Fruit fly (Drosophila melanogaster) whole organism, embryonic: ENCODE results near the gene mRpL17.
A peak's percentile ranks its signal among the peaks of the same experiment; 100 is the strongest.

Experiments
- Adf1 ChIP-seq: fragments of 200-800 bp; sonication (Bioruptor generic); IDR thresholded peaks from 2 replicates; pipeline ENCODE4 v1.3.6; 2022; ENCODE audit warnings: missing biosample characterization, missing genetic modification characterization
- Antp ChIP-seq: fragments of 200-800 bp; sonication (Bioruptor generic); optimal IDR thresholded peaks from 3 replicates; lab custom pipeline; 2016; ENCODE audit warnings: missing biosample characterization, missing genetic modification characterization
- B-H1 ChIP-seq: fragments of 200-800 bp; sonication (Bioruptor generic); IDR thresholded peaks from 3 replicates; pipeline ENCODE4 v1.3.6; 2022; ENCODE audit warnings: missing biosample characterization, missing genetic modification characterization
- Bdp1 ChIP-seq: fragments of 200-800 bp; sonication (Bioruptor generic); optimal IDR thresholded peaks from 3 replicates; lab custom pipeline; 2016; ENCODE audit warnings: missing biosample characterization, missing genetic modification characterization
- CG10543 ChIP-seq: fragments of 200-800 bp; sonication (Bioruptor generic); optimal IDR thresholded peaks from 3 replicates; lab custom pipeline; 2017; ENCODE audit warnings: missing biosample characterization, mild to moderate bottlenecking, missing genetic modification characterization, moderate library complexity
- CG10654 ChIP-seq: fragments of 200-800 bp; sonication (Bioruptor generic); optimal IDR thresholded peaks from 2 replicates; lab custom pipeline; 2016; ENCODE audit warnings: missing biosample characterization, missing genetic modification characterization
- CG12769 ChIP-seq: fragments of 200-800 bp; sonication (Bioruptor generic); optimal IDR thresholded peaks from 2 replicates; lab custom pipeline; 2019; ENCODE audit warnings: missing biosample characterization, mild to moderate bottlenecking, missing genetic modification characterization, moderate library complexity
- CG1602 ChIP-seq: fragments of 200-800 bp; sonication (Bioruptor generic); optimal IDR thresholded peaks from 3 replicates; lab custom pipeline; 2016; ENCODE audit warnings: missing biosample characterization, missing genetic modification characterization
- CG16779 ChIP-seq: fragments of 200-800 bp; sonication (Bioruptor generic); IDR thresholded peaks from 2 replicates; pipeline ENCODE4 v1.3.6; 2022; ENCODE audit warnings: missing biosample characterization, missing genetic modification characterization
- CG17912 ChIP-seq: fragments of 200-800 bp; sonication (Bioruptor generic); optimal IDR thresholded peaks from 2 replicates; lab custom pipeline; 2018; ENCODE audit warnings: missing biosample characterization, mild to moderate bottlenecking, missing genetic modification characterization
- CG18599 ChIP-seq: fragments of 200-800 bp; sonication (Bioruptor generic); optimal IDR thresholded peaks from 3 replicates; lab custom pipeline; 2017; ENCODE audit warnings: missing biosample characterization, missing genetic modification characterization, mild to moderate bottlenecking, moderate library complexity, missing genetic modification reagents
- CG2199 ChIP-seq: fragments of 200-800 bp; sonication (Bioruptor generic); IDR thresholded peaks from 3 replicates; pipeline ENCODE4 v1.3.6; 2022; ENCODE audit warnings: missing biosample characterization, missing genetic modification characterization
- CG2202 ChIP-seq: fragments of 200-800 bp; sonication (Bioruptor generic); optimal IDR thresholded peaks from 2 replicates; lab custom pipeline; 2018; ENCODE audit warnings: missing biosample characterization, mild to moderate bottlenecking, missing genetic modification characterization
- CG3065 ChIP-seq: fragments of 200-800 bp; sonication (Bioruptor generic); optimal IDR thresholded peaks from 2 replicates; lab custom pipeline; 2016; ENCODE audit warnings: missing biosample characterization, missing genetic modification characterization
- CG32767 ChIP-seq: fragments of 200-800 bp; sonication (Bioruptor generic); IDR thresholded peaks from 2 replicates; pipeline ENCODE4 v1.3.6; 2022; ENCODE audit warnings: missing biosample characterization, missing genetic modification characterization
- CG6854 ChIP-seq: fragments of 200-800 bp; sonication (Bioruptor generic); optimal IDR thresholded peaks from 3 replicates; lab custom pipeline; 2017; ENCODE audit warnings: missing biosample characterization, mild to moderate bottlenecking, missing genetic modification characterization
- CG7928 ChIP-seq: fragments of 200-800 bp; sonication (Bioruptor generic); optimal IDR thresholded peaks from 2 replicates; lab custom pipeline; 2017; ENCODE audit warnings: missing biosample characterization, mild to moderate bottlenecking, missing genetic modification characterization
- CG7987 ChIP-seq: fragments of 200-800 bp; sonication (Bioruptor generic); optimal IDR thresholded peaks from 2 replicates; lab custom pipeline; 2018; ENCODE audit warnings: missing biosample characterization, mild to moderate bottlenecking, missing genetic modification characterization, moderate library complexity
- CG8089 ChIP-seq: fragments of 200-800 bp; sonication (Bioruptor generic); optimal IDR thresholded peaks from 3 replicates; lab custom pipeline; 2016; ENCODE audit warnings: missing biosample characterization, missing genetic modification characterization
- CG9215 ChIP-seq: fragments of 200-800 bp; sonication (Bioruptor generic); IDR thresholded peaks from 2 replicates; pipeline ENCODE4 v1.3.6; 2022; ENCODE audit warnings: missing biosample characterization, missing genetic modification characterization
- CG9437 ChIP-seq: fragments of 200-800 bp; sonication (Bioruptor generic); optimal IDR thresholded peaks from 2 replicates; lab custom pipeline; 2018; ENCODE audit warnings: missing biosample characterization, mild to moderate bottlenecking, missing genetic modification characterization
- CG9932 ChIP-seq: fragments of 200-800 bp; sonication (Bioruptor generic); IDR thresholded peaks from 2 replicates; pipeline ENCODE4 v1.3.6; 2022; ENCODE audit warnings: missing biosample characterization, missing genetic modification characterization
- Deaf1 ChIP-seq: fragments of 200-800 bp; optimal IDR thresholded peaks from 3 replicates; lab custom pipeline; 2019; ENCODE audit warnings: missing biosample characterization, mild to moderate bottlenecking, missing genetic modification characterization, moderate library complexity
- Hey ChIP-seq: fragments of 200-800 bp; sonication (Bioruptor generic); optimal IDR thresholded peaks from 3 replicates; lab custom pipeline; 2018; ENCODE audit warnings: missing biosample characterization, mild to moderate bottlenecking, missing genetic modification characterization
- Lim3 ChIP-seq: fragments of 200-800 bp; sonication (Bioruptor generic); IDR thresholded peaks from 2 replicates; pipeline ENCODE4 v1.3.6; 2022; ENCODE audit warnings: missing biosample characterization, missing genetic modification characterization
- Med ChIP-seq: fragments of 200-800 bp; sonication (Bioruptor generic); peaks from one replicate; lab custom pipeline; 2016; ENCODE audit warnings: missing biosample characterization, missing genetic modification characterization, mild to moderate bottlenecking, inconsistent platforms, moderate library complexity
- Optix ChIP-seq: fragments of 200-800 bp; sonication (Bioruptor generic); IDR thresholded peaks from 3 replicates; pipeline ENCODE4 v1.3.6; 2022; ENCODE audit warnings: missing biosample characterization, missing genetic modification characterization
- Ravus ChIP-seq: fragments of 200-800 bp; sonication (Bioruptor generic); IDR thresholded peaks from 2 replicates; pipeline ENCODE4 v1.3.6; 2022; ENCODE audit warnings: missing biosample characterization, missing genetic modification characterization
- Sry-β ChIP-seq: fragments of 200-800 bp; sonication (Bioruptor generic); optimal IDR thresholded peaks from 2 replicates; lab custom pipeline; 2018; ENCODE audit warnings: missing biosample characterization, mild to moderate bottlenecking, missing genetic modification characterization, moderate library complexity
- Tbp ChIP-seq: fragments of >200 bp; optimal IDR thresholded peaks from 2 replicates; lab custom pipeline; 2018; ENCODE audit warnings: missing biosample characterization, missing genetic modification characterization
- ara ChIP-seq: fragments of 200-800 bp; sonication (Bioruptor generic); IDR thresholded peaks from 2 replicates; pipeline ENCODE4 v1.3.6; 2022; ENCODE audit warnings: missing biosample characterization, missing genetic modification characterization
- chinmo ChIP-seq: fragments of 200-800 bp; sonication (Bioruptor generic); IDR thresholded peaks from 4 replicates; pipeline ENCODE4 v1.3.6; 2022; ENCODE audit warnings: missing biosample characterization, missing genetic modification characterization; ENCODE audit not compliant: partially characterized antibody
- crol ChIP-seq: fragments of 200-800 bp; sonication (Bioruptor generic); IDR thresholded peaks from 2 replicates; pipeline ENCODE4 v1.3.6; 2022; ENCODE audit warnings: missing biosample characterization, missing genetic modification characterization
- cwo ChIP-seq: fragments of 200-800 bp; sonication (Bioruptor generic); optimal IDR thresholded peaks from 3 replicates; lab custom pipeline; 2017; ENCODE audit warnings: missing biosample characterization, missing genetic modification characterization, mild to moderate bottlenecking, moderate library complexity, missing genetic modification reagents
- dan ChIP-seq: fragments of 200-800 bp; sonication (Bioruptor generic); IDR thresholded peaks from 2 replicates; pipeline ENCODE4 v1.3.6; 2022; ENCODE audit warnings: missing biosample characterization, missing genetic modification characterization
- dmrt11E ChIP-seq: fragments of 200-800 bp; sonication (Bioruptor generic); optimal IDR thresholded peaks from 3 replicates; lab custom pipeline; 2018; ENCODE audit warnings: missing biosample characterization, mild to moderate bottlenecking, missing genetic modification characterization, moderate library complexity
- exex ChIP-seq: fragments of 200-800 bp; sonication (Bioruptor generic); optimal IDR thresholded peaks from 4 replicates; lab custom pipeline; 2018; ENCODE audit warnings: missing biosample characterization, mild to moderate bottlenecking, missing genetic modification characterization, moderate library complexity
- fru ChIP-seq: fragments of >200 bp; optimal IDR thresholded peaks from 2 replicates; lab custom pipeline; 2017
- ftz-f1 ChIP-seq: fragments of 200-800 bp; sonication (Bioruptor generic); optimal IDR thresholded peaks from 2 replicates; lab custom pipeline; 2016; ENCODE audit warnings: missing biosample characterization, missing genetic modification characterization
- gro ChIP-seq: fragments of 200-800 bp; sonication (Bioruptor generic); optimal IDR thresholded peaks from 2 replicates; lab custom pipeline; 2016; ENCODE audit warnings: missing biosample characterization, missing genetic modification characterization
- h ChIP-seq: fragments of >200 bp; optimal IDR thresholded peaks from 2 replicates; lab custom pipeline; 2017
- kah ChIP-seq: fragments of 200-800 bp; sonication (Bioruptor generic); optimal IDR thresholded peaks from 2 replicates; lab custom pipeline; 2018; ENCODE audit warnings: missing biosample characterization, mild to moderate bottlenecking, missing genetic modification characterization
- lmd ChIP-seq: fragments of 200-800 bp; sonication (Bioruptor generic); IDR thresholded peaks from 2 replicates; pipeline ENCODE4 v1.3.6; 2022; ENCODE audit warnings: missing biosample characterization, missing genetic modification characterization
- luna ChIP-seq: fragments of 200-800 bp; sonication (Bioruptor generic); optimal IDR thresholded peaks from 2 replicates; lab custom pipeline; 2016; ENCODE audit warnings: missing biosample characterization, missing genetic modification characterization
- maf-S ChIP-seq: fragments of 200-800 bp; sonication (Bioruptor generic); optimal IDR thresholded peaks from 2 replicates; lab custom pipeline; 2016; ENCODE audit warnings: missing biosample characterization, missing genetic modification characterization
- mirr ChIP-seq: fragments of 200-800 bp; sonication (Bioruptor generic); optimal IDR thresholded peaks from 3 replicates; lab custom pipeline; 2018; ENCODE audit warnings: missing biosample characterization, mild to moderate bottlenecking, missing genetic modification characterization
- prd ChIP-seq, 3 experiments: fragments of >200 bp in 2 of 3; fragments of 200-800 bp in 1 of 3; sonication (Bioruptor generic) in 1 of 3; optimal IDR thresholded peaks in 2 of 3; IDR thresholded peaks in 1 of 3; 2 replicates in 2 of 3; 3 replicates in 1 of 3; pipeline versions ENCODE4 v1.3.6 to Lab custom; 2017 to 2022; ENCODE audit warnings: missing biosample characterization in 1 of 3, missing genetic modification characterization in 1 of 3
- pzg ChIP-seq: fragments of 200-800 bp; sonication (Bioruptor generic); optimal IDR thresholded peaks from 3 replicates; lab custom pipeline; 2018; ENCODE audit warnings: missing biosample characterization, mild to moderate bottlenecking, missing genetic modification characterization, moderate library complexity
- sens-2 ChIP-seq: fragments of 200-800 bp; sonication (Bioruptor generic); IDR thresholded peaks from 2 replicates; pipeline ENCODE4 v1.3.6; 2022; ENCODE audit warnings: missing biosample characterization, missing genetic modification characterization
- vnd ChIP-seq: fragments of 200-800 bp; sonication (Bioruptor generic); IDR thresholded peaks from 3 replicates; pipeline ENCODE4 v1.3.6; 2022; ENCODE audit warnings: missing biosample characterization, missing genetic modification characterization; ENCODE audit not compliant: partially characterized antibody
- zfh1 ChIP-seq: fragments of 200-800 bp; sonication (Bioruptor generic); IDR thresholded peaks from 3 replicates; pipeline ENCODE4 v1.3.6; 2022; ENCODE audit warnings: missing biosample characterization, missing genetic modification characterization

Gene mRpL17

DNA sequence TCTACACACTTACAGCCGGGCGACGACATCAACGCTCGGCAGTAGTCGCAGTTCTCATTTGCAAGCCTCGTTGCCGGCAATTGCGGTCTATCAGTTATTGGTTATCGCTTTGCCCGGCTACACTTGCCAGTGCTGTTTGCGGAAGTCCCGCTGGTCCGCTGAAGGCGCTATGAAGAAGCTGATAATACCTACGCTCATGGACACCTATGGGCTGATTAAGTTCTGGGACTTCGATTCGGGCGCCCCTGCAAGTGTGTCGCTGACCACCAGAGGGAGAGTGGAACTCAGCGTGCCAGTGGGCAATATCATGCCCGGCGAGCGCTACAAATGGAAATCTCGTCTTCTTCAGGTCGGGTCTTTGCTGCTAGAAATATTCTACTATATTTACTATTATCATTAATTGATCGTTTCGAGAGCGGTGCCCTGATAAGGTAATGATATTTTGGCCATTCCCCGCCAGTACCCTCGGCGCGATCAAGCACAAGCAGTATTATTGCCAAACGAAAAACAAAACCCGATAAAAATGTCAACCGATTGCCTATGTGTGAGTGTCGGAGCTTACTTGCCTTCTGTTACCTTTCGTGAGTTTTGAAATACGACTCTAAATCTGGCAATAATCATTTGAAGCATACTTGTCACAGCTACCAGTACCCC lies 35.5 kb downstream of the mRpL17 start (continued):
- TF ChIP-seq crol (peak; percentile 60), pzg (no peak), gro (peak; percentile 32), CG2199 (no peak), ftz-f1 (GFP tag; lab: Kevin White, UChicago) (peak; percentile 58), maf-S (GFP tag; lab: Kevin White, UChicago) (no peak), exex (peak; percentile 100), Tbp (GFP tag; lab: Kevin White, UChicago) (no peak), mirr (GFP tag; lab: Kevin White, UChicago) (peak; percentile 72), Med (GFP tag; lab: Kevin White, UChicago) (no peak), CG1602 (no peak), CG6854 (GFP tag; lab: Kevin White, UChicago) (no peak), CG10654 (no peak), Antp (GFP tag; lab: Kevin White, UChicago) (no peak), vnd (0 out of 3 replicates have a peak, but pooled peaks have one; percentile 36), fru (lab: Kevin White, UChicago) (no peak), zfh1 (GFP tag; lab: Robert Waterston, UW) (0 out of 3 replicates have a peak, but pooled peaks have one; percentile 12), Deaf1 (tag; lab: Kevin White, UChicago) (peak; percentile 51), luna (GFP tag; lab: Kevin White, UChicago) (no peak), CG17912 (GFP tag; lab: Kevin White, UChicago) (no peak), ara (GFP tag; lab: Robert Waterston, UW) (no peak), dan (GFP tag; lab: Robert Waterston, UW) (no peak), kah (GFP tag; lab: Kevin White, UChicago) (no peak), sens-2 (GFP tag; lab: Robert Waterston, UW) (no peak), CG3065 (GFP tag; lab: Kevin White, UChicago) (no peak), Bdp1 (GFP tag; lab: Kevin White, UChicago) (no peak), Lim3 (GFP tag; lab: Robert Waterston, UW) (no peak), Adf1 (GFP tag; lab: Robert Waterston, UW) (peak; percentile 21; the same call in 1 of the 2 replicates), CG7987 (GFP tag; lab: Kevin White, UChicago) (peak; percentile 11), CG9932 (GFP tag; lab: Robert Waterston, UW) (no peak), chinmo (GFP tag; lab: Robert Waterston, UW) (peak; percentile 82; the same call in 1 of the 4 replicates), cwo (GFP tag; lab: Kevin White, UChicago) (no peak), CG9437 (GFP tag; lab: Kevin White, UChicago) (no peak), prd (optimal IDR thresholded peaks at IDR 0.05; lab: Kevin White, UChicago) (no peak), prd (GFP tag; IDR thresholded peaks at IDR 0.05; lab: Robert Waterston, UW) (no peak), CG32767 (no peak), Sry-β (GFP tag; lab: Kevin White, UChicago) (no peak), lmd (GFP tag; lab: Robert Waterston, UW) (no peak), dmrt11E (tag; lab: Kevin White, UChicago) (no peak), CG12769 (tag; lab: Kevin White, UChicago) (no peak), Optix (GFP tag; lab: Robert Waterston, UW) (no peak), CG10543 (GFP tag; lab: Kevin White, UChicago) (peak; percentile 83), CG2202 (tag; lab: Kevin White, UChicago) (no peak), Ravus (no peak), CG16779 (GFP tag; lab: Robert Waterston, UW) (no peak), CG8089 (GFP tag; lab: Kevin White, UChicago) (no peak), B-H1 (no peak; the same call in 2 of the 3 replicates), CG7928 (GFP tag; lab: Kevin White, UChicago) (no peak), CG18599 (GFP tag; lab: Kevin White, UChicago) (peak; percentile 58), h (lab: Kevin White, UChicago) (no peak), CG9215 (GFP tag; lab: Robert Waterston, UW) (no peak), Hey (tag; lab: Kevin White, UChicago) (peak; percentile 15)
